Fruit fly (Drosophila melanogaster) whole organism, embryonic: ENCODE results near the gene Ns1.

Experiments used
- Aef1 ChIP-seq: fragments of 200-800 bp; sonication (Bioruptor generic); IDR thresholded peaks from 3 replicates; pipeline ENCODE4 v1.3.6; 2022; ENCODE audit warnings: missing biosample characterization, missing genetic modification characterization
- B-H1 ChIP-seq: fragments of 200-800 bp; sonication (Bioruptor generic); IDR thresholded peaks from 3 replicates; pipeline ENCODE4 v1.3.6; 2022; ENCODE audit warnings: missing biosample characterization, missing genetic modification characterization
- Bgb ChIP-seq: fragments of 200-800 bp; sonication (Bioruptor generic); IDR thresholded peaks from 2 replicates; pipeline ENCODE4 v1.3.6; 2022; ENCODE audit warnings: missing biosample characterization, missing genetic modification characterization; ENCODE audit not compliant: partially characterized antibody
- BtbVII ChIP-seq: fragments of 200-800 bp; sonication (Bioruptor generic); optimal IDR thresholded peaks from 3 replicates; lab custom pipeline; 2017; ENCODE audit warnings: missing biosample characterization, mild to moderate bottlenecking, missing genetic modification characterization
- CG10267 ChIP-seq: fragments of 200-800 bp; sonication (Bioruptor generic); optimal IDR thresholded peaks from 2 replicates; lab custom pipeline; 2018; ENCODE audit warnings: missing biosample characterization, mild to moderate bottlenecking, missing genetic modification characterization, moderate library complexity
- CG10321 ChIP-seq: fragments of 200-800 bp; sonication (Bioruptor generic); IDR thresholded peaks from 2 replicates; pipeline ENCODE4 v1.3.6; 2022; ENCODE audit warnings: missing biosample characterization, missing genetic modification characterization
- CG10366 ChIP-seq: fragments of 200-800 bp; sonication (Bioruptor generic); IDR thresholded peaks from 2 replicates; pipeline ENCODE4 v1.3.6; 2022; ENCODE audit warnings: missing biosample characterization, missing genetic modification characterization
- CG11093 ChIP-seq: fragments of 200-800 bp; sonication (Bioruptor generic); IDR thresholded peaks from 3 replicates; pipeline ENCODE4 v1.3.6; 2022; ENCODE audit warnings: missing biosample characterization, missing genetic modification characterization
- CG11247 ChIP-seq: fragments of 200-800 bp; sonication (Bioruptor generic); IDR thresholded peaks from 2 replicates; pipeline ENCODE4 v1.3.6; 2022; ENCODE audit warnings: missing biosample characterization, missing genetic modification characterization
- CG16779 ChIP-seq: fragments of 200-800 bp; sonication (Bioruptor generic); IDR thresholded peaks from 2 replicates; pipeline ENCODE4 v1.3.6; 2022; ENCODE audit warnings: missing biosample characterization, missing genetic modification characterization
- CG16815 ChIP-seq: fragments of 200-800 bp; sonication (Bioruptor generic); optimal IDR thresholded peaks from 3 replicates; lab custom pipeline; 2017; ENCODE audit warnings: missing biosample characterization, mild to moderate bottlenecking, missing genetic modification characterization
- CG16863 ChIP-seq: fragments of 200-800 bp; sonication (Bioruptor generic); optimal IDR thresholded peaks from 3 replicates; lab custom pipeline; 2016; ENCODE audit warnings: missing biosample characterization, missing genetic modification characterization
- CG17361 ChIP-seq: fragments of 200-800 bp; sonication (Bioruptor generic); IDR thresholded peaks from 3 replicates; pipeline ENCODE4 v1.3.6; 2022; ENCODE audit warnings: missing biosample characterization, missing genetic modification characterization
- CG17568 ChIP-seq: fragments of 200-800 bp; sonication (Bioruptor generic); optimal IDR thresholded peaks from 2 replicates; lab custom pipeline; 2018; ENCODE audit warnings: missing biosample characterization, mild to moderate bottlenecking, missing genetic modification characterization, moderate library complexity
- CG3281 ChIP-seq: fragments of 200-800 bp; sonication (Bioruptor generic); optimal IDR thresholded peaks from 3 replicates; lab custom pipeline; 2017; ENCODE audit warnings: missing biosample characterization, mild to moderate bottlenecking, missing genetic modification characterization
- CG3407 ChIP-seq: fragments of 200-800 bp; sonication (Bioruptor generic); optimal IDR thresholded peaks from 2 replicates; lab custom pipeline; 2018; ENCODE audit warnings: missing biosample characterization, mild to moderate bottlenecking, missing genetic modification characterization
- CG8281 ChIP-seq: fragments of 200-800 bp; sonication (Bioruptor generic); optimal IDR thresholded peaks from 2 replicates; lab custom pipeline; 2018; ENCODE audit warnings: missing biosample characterization, mild to moderate bottlenecking, missing genetic modification characterization, moderate library complexity
- CG8944 ChIP-seq: fragments of 200-800 bp; sonication (Bioruptor generic); optimal IDR thresholded peaks from 3 replicates; lab custom pipeline; 2016; ENCODE audit warnings: missing biosample characterization, missing genetic modification characterization
- CG9215 ChIP-seq: fragments of 200-800 bp; sonication (Bioruptor generic); IDR thresholded peaks from 2 replicates; pipeline ENCODE4 v1.3.6; 2022; ENCODE audit warnings: missing biosample characterization, missing genetic modification characterization
- CG9817 ChIP-seq: fragments of 200-800 bp; sonication (Bioruptor generic); optimal IDR thresholded peaks from 2 replicates; lab custom pipeline; 2018; ENCODE audit warnings: missing biosample characterization, mild to moderate bottlenecking, missing genetic modification characterization, moderate library complexity
- D ChIP-seq, 2 experiments: fragments of 200-800 bp in 1 of 2; fragments of >200 bp in 1 of 2; sonication (Bioruptor generic) in 1 of 2; optimal IDR thresholded peaks; 2 replicates in 1 of 2; 3 replicates in 1 of 2; lab custom pipeline; 2017; ENCODE audit warnings: mild to moderate bottlenecking in 1 of 2, missing biosample characterization in 1 of 2, missing genetic modification characterization in 1 of 2, missing genetic modification reagents in 1 of 2
- D19B ChIP-seq: fragments of 200-800 bp; sonication (Bioruptor generic); optimal IDR thresholded peaks from 2 replicates; lab custom pipeline; 2017; ENCODE audit warnings: missing biosample characterization, mild to moderate bottlenecking, missing genetic modification characterization
- E2f2 ChIP-seq: fragments of 200-800 bp; sonication (Bioruptor generic); IDR thresholded peaks from 2 replicates; pipeline ENCODE4 v1.3.6; 2022; ENCODE audit warnings: missing biosample characterization, missing genetic modification characterization
- Hr51 ChIP-seq, 2 experiments: fragments of 200-800 bp; sonication (Bioruptor generic); optimal IDR thresholded peaks; 2 replicates in 1 of 2; 3 replicates in 1 of 2; lab custom pipeline; 2016 to 2018; ENCODE audit warnings: missing biosample characterization in 2 of 2, missing genetic modification characterization in 2 of 2, mild to moderate bottlenecking in 1 of 2, moderate library complexity in 1 of 2
- Lim3 ChIP-seq: fragments of 200-800 bp; sonication (Bioruptor generic); IDR thresholded peaks from 2 replicates; pipeline ENCODE4 v1.3.6; 2022; ENCODE audit warnings: missing biosample characterization, missing genetic modification characterization
- Nf-YB ChIP-seq: fragments of 200-800 bp; sonication (Bioruptor generic); optimal IDR thresholded peaks from 3 replicates; lab custom pipeline; 2019; ENCODE audit warnings: missing biosample characterization, mild to moderate bottlenecking, missing genetic modification characterization, moderate library complexity
- Oaz ChIP-seq: fragments of 200-800 bp; sonication (Bioruptor generic); IDR thresholded peaks from 2 replicates; pipeline ENCODE4 v1.3.6; 2022; ENCODE audit warnings: missing biosample characterization, missing genetic modification characterization
- Optix ChIP-seq: fragments of 200-800 bp; sonication (Bioruptor generic); IDR thresholded peaks from 3 replicates; pipeline ENCODE4 v1.3.6; 2022; ENCODE audit warnings: missing biosample characterization, missing genetic modification characterization
- Usf ChIP-seq: fragments of 200-800 bp; sonication (Bioruptor generic); optimal IDR thresholded peaks from 2 replicates; lab custom pipeline; 2017; ENCODE audit warnings: missing genotype, missing biosample characterization, missing genetic modification characterization
- ac ChIP-seq: fragments of 200-800 bp; sonication (Bioruptor generic); optimal IDR thresholded peaks from 3 replicates; lab custom pipeline; 2017; ENCODE audit warnings: missing biosample characterization, mild to moderate bottlenecking, missing genetic modification characterization
- bab2 ChIP-seq: fragments of 200-800 bp; sonication (Bioruptor generic); optimal IDR thresholded peaks from 2 replicates; lab custom pipeline; 2016; ENCODE audit warnings: missing biosample characterization, missing genetic modification characterization
- bcd ChIP-seq: fragments of 200-800 bp; sonication (Bioruptor generic); optimal IDR thresholded peaks from 2 replicates; lab custom pipeline; 2017; ENCODE audit warnings: missing biosample characterization, mild to moderate bottlenecking, missing genetic modification characterization
- cas ChIP-seq: fragments of 200-800 bp; sonication (Bioruptor generic); IDR thresholded peaks from 2 replicates; pipeline ENCODE4 v1.3.6; 2022; ENCODE audit warnings: missing biosample characterization, missing genetic modification characterization
- dimm ChIP-seq: fragments of 200-800 bp; sonication (Bioruptor generic); IDR thresholded peaks from 2 replicates; pipeline ENCODE4 v1.3.6; 2022; ENCODE audit warnings: missing biosample characterization, missing genetic modification characterization
- dmrt99B ChIP-seq: fragments of 200-800 bp; sonication (Bioruptor generic); optimal IDR thresholded peaks from 2 replicates; lab custom pipeline; 2018; ENCODE audit warnings: missing biosample characterization, mild to moderate bottlenecking, missing genetic modification characterization, moderate library complexity
- fru ChIP-seq: fragments of >200 bp; optimal IDR thresholded peaks from 2 replicates; lab custom pipeline; 2017
- lab ChIP-seq: fragments of 200-800 bp; sonication (Bioruptor generic); optimal IDR thresholded peaks from 3 replicates; lab custom pipeline; 2017; ENCODE audit warnings: missing biosample characterization, missing genetic modification characterization, mild to moderate bottlenecking, moderate library complexity, missing genetic modification reagents
- lilli ChIP-seq: fragments of 200-800 bp; sonication (Bioruptor generic); optimal IDR thresholded peaks from 3 replicates; lab custom pipeline; 2016; ENCODE audit warnings: missing biosample characterization, missing genetic modification characterization
- lov ChIP-seq, 2 experiments: fragments of 200-800 bp in 1 of 2; fragments of >200 bp in 1 of 2; sonication (Bioruptor generic) in 1 of 2; IDR thresholded peaks in 1 of 2; optimal IDR thresholded peaks in 1 of 2; 2 replicates in 1 of 2; 3 replicates in 1 of 2; pipeline versions ENCODE4 v1.3.6 to Lab custom; 2017 to 2022; ENCODE audit warnings: missing biosample characterization in 1 of 2, missing genetic modification characterization in 1 of 2
- nerfin-1 ChIP-seq: fragments of 200-800 bp; sonication (Bioruptor generic); optimal IDR thresholded peaks from 3 replicates; lab custom pipeline; 2019; ENCODE audit warnings: missing biosample characterization, mild to moderate bottlenecking, missing genetic modification characterization, moderate library complexity
- odd ChIP-seq: fragments of 200-800 bp; sonication (Bioruptor generic); optimal IDR thresholded peaks from 2 replicates; lab custom pipeline; 2017; ENCODE audit warnings: missing biosample characterization, mild to moderate bottlenecking, missing genetic modification characterization
- pho ChIP-seq: fragments of 200-800 bp; sonication (Bioruptor generic); optimal IDR thresholded peaks from 2 replicates; lab custom pipeline; 2016; ENCODE audit warnings: missing biosample characterization, missing genetic modification characterization
- pum ChIP-seq: fragments of 200-800 bp; sonication (Bioruptor generic); optimal IDR thresholded peaks from 2 replicates; lab custom pipeline; 2016; ENCODE audit warnings: missing biosample characterization, missing genetic modification characterization
- salm ChIP-seq: fragments of 200-800 bp; sonication (Bioruptor generic); optimal IDR thresholded peaks from 2 replicates; lab custom pipeline; 2018; ENCODE audit warnings: missing biosample characterization, mild to moderate bottlenecking, missing genetic modification characterization
- sisA ChIP-seq: fragments of 200-800 bp; sonication (Bioruptor generic); IDR thresholded peaks from 2 replicates; pipeline ENCODE4 v1.3.6; 2022; ENCODE audit warnings: missing biosample characterization, missing genetic modification characterization
- tna ChIP-seq: fragments of 200-800 bp; sonication (Bioruptor generic); IDR thresholded peaks from 2 replicates; pipeline ENCODE4 v1.3.6; 2022; ENCODE audit warnings: missing biosample characterization, missing genetic modification characterization; ENCODE audit not compliant: partially characterized antibody
- trem ChIP-seq: fragments of 200-800 bp; optimal IDR thresholded peaks from 3 replicates; lab custom pipeline; 2019; ENCODE audit warnings: missing biosample characterization, mild to moderate bottlenecking, missing genetic modification characterization, moderate library complexity
- unpg ChIP-seq: fragments of 200-800 bp; sonication (Bioruptor generic); optimal IDR thresholded peaks from 3 replicates; lab custom pipeline; 2018; ENCODE audit warnings: missing biosample characterization, mild to moderate bottlenecking, missing genetic modification characterization, moderate library complexity

Ns1 gene

DNA sequence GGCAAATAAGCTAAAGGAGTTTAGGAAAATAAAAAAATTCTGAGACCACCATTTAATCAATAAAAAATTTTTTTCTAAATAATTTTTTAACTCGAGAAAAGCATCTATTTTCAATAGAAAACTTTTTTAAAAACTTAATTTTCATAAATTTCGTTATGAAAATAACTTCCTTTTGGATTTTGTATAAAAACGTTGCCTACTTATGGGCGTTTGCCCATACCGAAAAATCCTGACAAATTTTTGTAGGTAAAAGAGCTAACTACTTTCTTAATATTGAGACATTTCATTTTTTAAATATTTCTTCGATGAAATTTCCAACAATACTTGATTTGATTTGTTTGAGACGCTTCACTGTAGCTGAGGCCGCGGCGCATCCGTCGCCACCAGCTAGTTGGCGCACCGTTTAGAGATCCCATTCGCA is 12.2 kb downstream of the Ns1 start (continued):
- TF ChIP-seq salm (tag; lab: Kevin White, UChicago) (no peak), lab (GFP tag; lab: Kevin White, UChicago) (peak; percentile 35), dimm (GFP tag; lab: Robert Waterston, UW) (0 out of 2 replicates have a peak, but pooled peaks have one; percentile 20), CG8944 (GFP tag; lab: Kevin White, UChicago) (no peak), CG11247 (GFP tag; lab: Robert Waterston, UW) (no peak), lilli (GFP tag; lab: Kevin White, UChicago) (peak; percentile 26), tna (GFP tag; lab: Robert Waterston, UW) (no peak), Nf-YB (GFP tag; lab: Kevin White, UChicago) (peak; percentile 30), dmrt99B (peak; percentile 66), CG10321 (GFP tag; lab: Robert Waterston, UW) (no peak), bcd (GFP tag; lab: Kevin White, UChicago) (peak; percentile 47), CG8281 (no peak), CG11093 (GFP tag; lab: Robert Waterston, UW) (no peak), Oaz (GFP tag; lab: Robert Waterston, UW) (no peak), CG9817 (tag; lab: Kevin White, UChicago) (peak; percentile 3), CG17568 (no peak), CG9215 (0 out of 2 replicates have a peak, but pooled peaks have one; percentile 17), pho (GFP tag; lab: Kevin White, UChicago) (peak; percentile 24), CG16863 (GFP tag; lab: Kevin White, UChicago) (peak; percentile 44), CG3407 (GFP tag; lab: Kevin White, UChicago) (peak; percentile 37), unpg (GFP tag; lab: Kevin White, UChicago) (peak; percentile 12), Bgb (no peak), cas (GFP tag; lab: Robert Waterston, UW) (no peak), nerfin-1 (tag; lab: Kevin White, UChicago) (peak; percentile 30), Usf (peak; percentile 35), CG16779 (no peak), sisA (GFP tag; lab: Robert Waterston, UW) (0 out of 2 replicates have a peak, but pooled peaks have one; percentile 10), bab2 (GFP tag; lab: Kevin White, UChicago) (peak; percentile 1), trem (tag; lab: Kevin White, UChicago) (peak; percentile 18), pum (GFP tag; lab: Kevin White, UChicago) (peak; percentile 33), ac (GFP tag; lab: Kevin White, UChicago) (no peak), lov (optimal IDR thresholded peaks at IDR 0.05; lab: Kevin White, UChicago) (no peak), lov (GFP tag; IDR thresholded peaks at IDR 0.05; lab: Robert Waterston, UW) (no peak), CG16815 (GFP tag; lab: Kevin White, UChicago) (peak; percentile 30), Aef1 (GFP tag; lab: Robert Waterston, UW) (peak; percentile 17; the same call in 1 of the 3 replicates), D (optimal IDR thresholded peaks at IDR 0.05; lab: Kevin White, UChicago) (no peak), D (GFP tag; optimal IDR thresholded peaks at IDR 0.05; lab: Kevin White, UChicago) (peak; percentile 44), B-H1 (GFP tag; lab: Robert Waterston, UW) (no peak), odd (peak; percentile 10), CG17361 (GFP tag; lab: Robert Waterston, UW) (peak; percentile 86), BtbVII (GFP tag; lab: Kevin White, UChicago) (peak; percentile 42), CG3281 (GFP tag; lab: Kevin White, UChicago) (peak; percentile 55), CG10366 (GFP tag; lab: Robert Waterston, UW) (no peak), Lim3 (GFP tag; lab: Robert Waterston, UW) (no peak), fru (lab: Kevin White, UChicago) (no peak), D19B (GFP tag; lab: Kevin White, UChicago) (no peak), Hr51 (GFP tag; optimal IDR thresholded peaks at IDR 0.05; lab: Kevin White, UChicago) (peak in 1 of 2 experiments; percentile 65), Optix (no peak), CG10267 (peak; percentile 38), E2f2 (no peak)
